Fruit fly (Drosophila melanogaster): Measurements from ENCODE around the gene CG13386.

The CG13386 gene

dm6 chr2L:8376717-8377116 is 22.1 kb upstream of the CG13386 start, which contains the start of the genes CG13390 and CG17294 (continued):
- TF ChIP-seq CG7368 (GFP tag; optimal IDR thresholded peaks at IDR 0.05), result peak; percentile 99
- TF ChIP-seq lz (GFP tag; optimal IDR thresholded peaks at IDR 0.05), result peak; percentile 98
- TF ChIP-seq CG10669 (GFP tag; optimal IDR thresholded peaks at IDR 0.05), result peak; percentile 100
- peak; percentile 99 for TF ChIP-seq Gug (GFP tag; IDR thresholded peaks at IDR 0.05)
- peak; percentile 99 for TF ChIP-seq Eip75B (GFP tag; optimal IDR thresholded peaks at IDR 0.05)
- TF ChIP-seq topi (GFP tag; optimal IDR thresholded peaks at IDR 0.05), result peak; percentile 99
- peak; percentile 99 for TF ChIP-seq CG9139 (GFP tag; optimal IDR thresholded peaks at IDR 0.05)
- peak; percentile 99 for TF ChIP-seq esn (GFP tag; optimal IDR thresholded peaks at IDR 0.05)
- TF ChIP-seq CG31627 (GFP tag; optimal IDR thresholded peaks at IDR 0.05), result peak; percentile 98
- TF ChIP-seq salr (GFP tag; optimal IDR thresholded peaks at IDR 0.05), result peak; percentile 97 to 99
- peak; percentile 99 for TF ChIP-seq CG8319 (GFP tag; optimal IDR thresholded peaks at IDR 0.05)
- peak; percentile 100 for TF ChIP-seq Eip78C (GFP tag)
- peak; percentile 99 for TF ChIP-seq cyc (GFP tag; optimal IDR thresholded peaks at IDR 0.05)
- TF ChIP-seq fd85E (GFP tag; optimal IDR thresholded peaks at IDR 0.05), result peak; percentile 97
- TF ChIP-seq CG6854 (GFP tag; optimal IDR thresholded peaks at IDR 0.05), result peak; percentile 99
- peak; percentile 100 for TF ChIP-seq CG3032 (tag; optimal IDR thresholded peaks at IDR 0.05)

- TF ChIP-seq vri (GFP tag; optimal IDR thresholded peaks at IDR 0.05) (peak; percentile 71), CG34406 (GFP tag; optimal IDR thresholded peaks at IDR 0.05) (peak; percentile 29), net (GFP tag; optimal IDR thresholded peaks at IDR 0.05) (peak; percentile 32), svp (GFP tag) (peak; percentile 69), Lpt (GFP tag; optimal IDR thresholded peaks at IDR 0.05) (no peak), CG6163 (GFP tag; IDR thresholded peaks at IDR 0.05) (peak; percentile 37; the same call in 1 of the 3 replicates), Smox (GFP tag; optimal IDR thresholded peaks at IDR 0.05) (peak; percentile 64), achi (GFP tag; optimal IDR thresholded peaks at IDR 0.05) (peak; percentile 39), Gug (GFP tag; IDR thresholded peaks at IDR 0.05) (no peak), esn (GFP tag; optimal IDR thresholded peaks at IDR 0.05) (peak; percentile 63), Hr4 (GFP tag; optimal IDR thresholded peaks at IDR 0.05) (peak; percentile 48), CG1621 (tag; optimal IDR thresholded peaks at IDR 0.05) (no peak), Eip93F (GFP tag; optimal IDR thresholded peaks at IDR 0.05) (peak; percentile 9), dac (GFP tag; optimal IDR thresholded peaks at IDR 0.05) (no peak), CG10631 (GFP tag; optimal IDR thresholded peaks at IDR 0.05) (peak; percentile 32), CG11294 (GFP tag; IDR thresholded peaks at IDR 0.05) (no peak), CG6276 (GFP tag; optimal IDR thresholded peaks at IDR 0.05) (no peak), Sox15 (GFP tag; optimal IDR thresholded peaks at IDR 0.05) (peak; percentile 12), cyc (GFP tag; optimal IDR thresholded peaks at IDR 0.05) (peak; percentile 29), topi (GFP tag; optimal IDR thresholded peaks at IDR 0.05) (peak; percentile 44), fkh (GFP tag; optimal IDR thresholded peaks at IDR 0.05) (peak; percentile 66), Sox102F (GFP tag; optimal IDR thresholded peaks at IDR 0.05) (peak; percentile 52), Eip75B (GFP tag; optimal IDR thresholded peaks at IDR 0.05) (peak; percentile 38), CG10669 (GFP tag; optimal IDR thresholded peaks at IDR 0.05) (no peak), spab (GFP tag; optimal IDR thresholded peaks at IDR 0.05) (no peak), Eip78C (GFP tag) (peak; percentile 79), CG16779 (tag; optimal IDR thresholded peaks at IDR 0.05) (no peak), CG6808 (GFP tag; optimal IDR thresholded peaks at IDR 0.05) (peak; percentile 15), salr (GFP tag; optimal IDR thresholded peaks at IDR 0.05) (peak in 1 of 2 experiments; percentile 19), CG3919 (GFP tag; optimal IDR thresholded peaks at IDR 0.05) (peak; percentile 48), Ets21C (GFP tag; optimal IDR thresholded peaks at IDR 0.05) (no peak), Hr39 (GFP tag; optimal IDR thresholded peaks at IDR 0.05) (peak; percentile 32), Blimp-1 (GFP tag; optimal IDR thresholded peaks at IDR 0.05) (peak; percentile 64), acj6 (GFP tag; optimal IDR thresholded peaks at IDR 0.05) (peak; percentile 37), Hr38 (GFP tag; optimal IDR thresholded peaks at IDR 0.05) (no peak), CG8632 (GFP tag; optimal IDR thresholded peaks at IDR 0.05) (peak; percentile 2), CG31627 (GFP tag; optimal IDR thresholded peaks at IDR 0.05) (peak; percentile 19), CG8319 (GFP tag; optimal IDR thresholded peaks at IDR 0.05) (no peak), CG11902 (GFP tag; optimal IDR thresholded peaks at IDR 0.05) (no peak), dsx (GFP tag; optimal IDR thresholded peaks at IDR 0.05; ENCODE audit: poor library complexity, severe bottlenecking) (peak; percentile 46), CG8119 (GFP tag; IDR thresholded peaks at IDR 0.05) (peak; percentile 45; the same call in 1 of the 3 replicates), eg (GFP tag; IDR thresholded peaks at IDR 0.05) (0 out of 3 replicates have a peak, but pooled peaks have one; percentile 48)
Measured at dm6 chr2L:8381508-8382036, 17.2 kb upstream of the CG13386 start, which contains the start of gene AlaRS. Gene AlaRS, minus strand, starts transcription at chr2L:8381764.
